Fruit fly (Drosophila melanogaster): Measurements from ENCODE around the gene CG31778.

DNA sequence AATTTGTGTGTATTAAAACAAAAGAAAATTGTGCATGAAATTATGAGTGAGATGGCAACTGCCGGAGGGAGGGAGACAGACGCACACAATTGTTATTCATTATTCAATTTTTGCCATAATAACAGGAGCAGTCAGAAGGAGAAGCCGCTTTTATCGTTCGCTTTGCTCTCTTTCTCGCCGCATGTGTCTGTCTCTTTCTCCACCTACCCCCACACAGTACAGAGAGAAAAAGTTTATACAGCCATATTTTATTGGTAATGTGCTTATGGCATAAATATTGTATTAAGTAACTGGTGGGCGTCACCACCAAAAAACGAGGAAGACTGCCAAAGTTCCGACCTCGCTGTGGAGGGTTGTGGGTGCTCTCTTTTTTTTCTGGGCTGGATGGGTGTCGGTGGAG lies 22.8 kb downstream of the CG31778 start:
- TF ChIP-seq CTCF (optimal IDR thresholded peaks at IDR 0.05) = no peak
- no peak for TF ChIP-seq CG8478 (optimal IDR thresholded peaks at IDR 0.05)
